Fruit fly (Drosophila melanogaster) whole organism, prepupa: Measurements from ENCODE around the gene CG5883.
A peak's percentile ranks its signal among the peaks of the same experiment; 100 is the strongest.

ENCODE experiments used
- Blimp-1 ChIP-seq: fragments of 200-800 bp; sonication (Bioruptor generic); optimal IDR thresholded peaks from 3 replicates; lab custom pipeline; 2017; ENCODE audit warnings: missing biosample characterization, missing genetic modification characterization, mild to moderate bottlenecking, moderate library complexity, missing genetic modification reagents
- CG10631 ChIP-seq: fragments of 200-800 bp; sonication (Bioruptor generic); optimal IDR thresholded peaks from 2 replicates; lab custom pipeline; 2016; ENCODE audit warnings: missing biosample characterization, missing genetic modification characterization
- CG11294 ChIP-seq: fragments of 200-800 bp; sonication (Bioruptor generic); IDR thresholded peaks from 2 replicates; pipeline ENCODE4 v1.3.6; 2022; ENCODE audit warnings: missing biosample characterization, missing genetic modification characterization
- CG11762 ChIP-seq: fragments of 200-800 bp; sonication (Bioruptor generic); optimal IDR thresholded peaks from 3 replicates; lab custom pipeline; 2016; ENCODE audit warnings: missing biosample characterization, missing genetic modification characterization; ENCODE audit not compliant: insufficient read depth
- CG11902 ChIP-seq: fragments of 200-800 bp; sonication (Bioruptor generic); optimal IDR thresholded peaks from 3 replicates; lab custom pipeline; 2016; ENCODE audit warnings: missing biosample characterization, missing genetic modification characterization
- CG15336 ChIP-seq: fragments of 200-800 bp; sonication (Bioruptor generic); IDR thresholded peaks from 2 replicates; pipeline ENCODE4 v1.3.6; 2022; ENCODE audit warnings: missing biosample characterization, missing genetic modification characterization
- CG1621 ChIP-seq: fragments of 200-800 bp; sonication (Bioruptor generic); optimal IDR thresholded peaks from 3 replicates; lab custom pipeline; 2018; ENCODE audit warnings: missing biosample characterization, mild to moderate bottlenecking, missing genetic modification characterization
- CG16779 ChIP-seq: fragments of 200-800 bp; sonication (Bioruptor generic); optimal IDR thresholded peaks from 3 replicates; lab custom pipeline; 2017; ENCODE audit warnings: missing biosample characterization, mild to moderate bottlenecking, missing genetic modification characterization
- CG3032 ChIP-seq: fragments of 200-800 bp; optimal IDR thresholded peaks from 2 replicates; lab custom pipeline; 2019; ENCODE audit warnings: missing biosample characterization, mild to moderate bottlenecking, missing genetic modification characterization, moderate library complexity
- CG31627 ChIP-seq: fragments of 200-800 bp; sonication (Bioruptor generic); optimal IDR thresholded peaks from 3 replicates; lab custom pipeline; 2016; ENCODE audit warnings: missing biosample characterization, missing genetic modification characterization
- CG32006 ChIP-seq: fragments of 200-800 bp; sonication (Bioruptor generic); optimal IDR thresholded peaks from 3 replicates; lab custom pipeline; 2017; ENCODE audit warnings: missing biosample characterization, mild to moderate bottlenecking, missing genetic modification characterization
- CG34406 ChIP-seq: fragments of 200-800 bp; sonication (Bioruptor generic); optimal IDR thresholded peaks from 3 replicates; lab custom pipeline; 2016; ENCODE audit warnings: missing biosample characterization, missing genetic modification characterization
- CG3919 ChIP-seq: fragments of 200-800 bp; sonication (Bioruptor generic); optimal IDR thresholded peaks from 3 replicates; lab custom pipeline; 2016; ENCODE audit warnings: missing biosample characterization, missing genetic modification characterization
- CG4318 ChIP-seq: fragments of 200-800 bp; sonication (Bioruptor generic); optimal IDR thresholded peaks from 3 replicates; lab custom pipeline; 2017; ENCODE audit warnings: missing biosample characterization, mild to moderate bottlenecking, missing genetic modification characterization
- CG6163 ChIP-seq: fragments of 200-800 bp; sonication (Bioruptor generic); IDR thresholded peaks from 3 replicates; pipeline ENCODE4 v1.3.6; 2022; ENCODE audit warnings: missing biosample characterization, missing genetic modification characterization
- CG6276 ChIP-seq: fragments of 200-800 bp; sonication (Bioruptor generic); optimal IDR thresholded peaks from 2 replicates; lab custom pipeline; 2017; ENCODE audit warnings: missing biosample characterization, mild to moderate bottlenecking, missing genetic modification characterization
- CG6792 ChIP-seq: fragments of 200-800 bp; sonication (Bioruptor generic); optimal IDR thresholded peaks from 3 replicates; lab custom pipeline; 2016; ENCODE audit warnings: missing biosample characterization, missing genetic modification characterization
- CG6808 ChIP-seq: fragments of 200-800 bp; sonication (Bioruptor generic); optimal IDR thresholded peaks from 3 replicates; lab custom pipeline; 2017; ENCODE audit warnings: missing biosample characterization, missing genetic modification characterization, mild to moderate bottlenecking, moderate library complexity, missing genetic modification reagents
- CG8119 ChIP-seq: fragments of 200-800 bp; sonication (Bioruptor generic); IDR thresholded peaks from 3 replicates; pipeline ENCODE4 v1.3.6; 2022; ENCODE audit warnings: missing biosample characterization, missing genetic modification characterization
- CG8319 ChIP-seq: fragments of 200-800 bp; sonication (Bioruptor generic); optimal IDR thresholded peaks from 3 replicates; lab custom pipeline; 2016; ENCODE audit warnings: missing biosample characterization, missing genetic modification characterization
- CG9139 ChIP-seq: fragments of 200-800 bp; sonication (Bioruptor generic); optimal IDR thresholded peaks from 3 replicates; lab custom pipeline; 2017; ENCODE audit warnings: missing biosample characterization, mild to moderate bottlenecking, missing genetic modification characterization
- Eip75B ChIP-seq: fragments of 200-800 bp; sonication (Bioruptor generic); optimal IDR thresholded peaks from 3 replicates; lab custom pipeline; 2016; ENCODE audit warnings: missing biosample characterization, missing genetic modification characterization
- Eip78C ChIP-seq: fragments of 200-800 bp; sonication (Bioruptor generic); peaks from one replicate; lab custom pipeline; 2016; ENCODE audit warnings: missing biosample characterization, missing genetic modification characterization
- Eip93F ChIP-seq: fragments of 200-800 bp; sonication (Bioruptor generic); optimal IDR thresholded peaks from 2 replicates; lab custom pipeline; 2016; ENCODE audit warnings: missing biosample characterization, mild to moderate bottlenecking, missing genetic modification characterization
- Ets21C ChIP-seq: fragments of 200-800 bp; sonication (Bioruptor generic); optimal IDR thresholded peaks from 3 replicates; lab custom pipeline; 2016; ENCODE audit warnings: missing biosample characterization, missing genetic modification characterization
- Ets96B ChIP-seq: fragments of 200-800 bp; optimal IDR thresholded peaks from 2 replicates; lab custom pipeline; 2019; ENCODE audit warnings: missing biosample characterization, mild to moderate bottlenecking, missing genetic modification characterization, moderate library complexity
- Gug ChIP-seq: fragments of 200-800 bp; sonication (Bioruptor generic); IDR thresholded peaks from 2 replicates; pipeline ENCODE4 v1.3.6; 2022; ENCODE audit warnings: missing biosample characterization, missing genetic modification characterization
- Hr38 ChIP-seq: sonication (Bioruptor generic); optimal IDR thresholded peaks from 2 replicates; lab custom pipeline; 2016; ENCODE audit warnings: missing biosample characterization, missing genetic modification characterization
- Hr4 ChIP-seq: fragments of 200-800 bp; sonication (Bioruptor generic); optimal IDR thresholded peaks from 3 replicates; lab custom pipeline; 2016; ENCODE audit warnings: missing biosample characterization, missing genetic modification characterization
- Lpt ChIP-seq: fragments of 200-800 bp; sonication (Bioruptor generic); optimal IDR thresholded peaks from 3 replicates; lab custom pipeline; 2016; ENCODE audit warnings: missing biosample characterization, missing genetic modification characterization
- Met ChIP-seq: fragments of 200-800 bp; sonication (Bioruptor generic); optimal IDR thresholded peaks from 3 replicates; lab custom pipeline; 2016; ENCODE audit warnings: missing biosample characterization, missing genetic modification characterization
- OdsH ChIP-seq: fragments of 200-800 bp; sonication (Bioruptor generic); optimal IDR thresholded peaks from 3 replicates; lab custom pipeline; 2016; ENCODE audit warnings: missing biosample characterization, missing genetic modification characterization
- Smox ChIP-seq: fragments of 200-800 bp; sonication (Bioruptor generic); optimal IDR thresholded peaks from 3 replicates; lab custom pipeline; 2016; ENCODE audit warnings: missing biosample characterization, missing genetic modification characterization
- Sox102F ChIP-seq: fragments of 200-800 bp; sonication (Bioruptor generic); optimal IDR thresholded peaks from 2 replicates; lab custom pipeline; 2016; ENCODE audit warnings: missing biosample characterization, mild to moderate bottlenecking, missing genetic modification characterization
- Sox14 ChIP-seq: fragments of 200-800 bp; sonication (Bioruptor generic); optimal IDR thresholded peaks from 3 replicates; lab custom pipeline; 2016; ENCODE audit warnings: missing biosample characterization, missing genetic modification characterization
- Sox15 ChIP-seq: fragments of 200-800 bp; sonication (Bioruptor generic); optimal IDR thresholded peaks from 3 replicates; lab custom pipeline; 2016; ENCODE audit warnings: missing biosample characterization, missing genetic modification characterization
- acj6 ChIP-seq: fragments of 200-800 bp; sonication (Bioruptor generic); optimal IDR thresholded peaks from 3 replicates; lab custom pipeline; 2016; ENCODE audit warnings: missing biosample characterization, missing genetic modification characterization
- cyc ChIP-seq: fragments of 200-800 bp; sonication (Bioruptor generic); optimal IDR thresholded peaks from 3 replicates; lab custom pipeline; 2016; ENCODE audit warnings: missing biosample characterization, missing genetic modification characterization
- dac ChIP-seq: fragments of 200-800 bp; sonication (Bioruptor generic); optimal IDR thresholded peaks from 2 replicates; lab custom pipeline; 2017; ENCODE audit warnings: missing biosample characterization, mild to moderate bottlenecking, missing genetic modification characterization
- dsx ChIP-seq: fragments of 200-800 bp; optimal IDR thresholded peaks from 3 replicates; lab custom pipeline; 2019; ENCODE audit warnings: missing biosample characterization, mild to moderate bottlenecking, missing genetic modification characterization, moderate library complexity; ENCODE audit not compliant: poor library complexity, severe bottlenecking
- eg ChIP-seq: fragments of 200-800 bp; sonication (Bioruptor generic); IDR thresholded peaks from 3 replicates; pipeline ENCODE4 v1.3.6; 2022; ENCODE audit warnings: missing biosample characterization, missing genetic modification characterization
- esn ChIP-seq: fragments of 200-800 bp; sonication (Bioruptor generic); optimal IDR thresholded peaks from 2 replicates; lab custom pipeline; 2016; ENCODE audit warnings: missing biosample characterization, mild to moderate bottlenecking, missing genetic modification characterization, moderate library complexity
- fd59A ChIP-seq: fragments of 200-800 bp; sonication (Bioruptor generic); optimal IDR thresholded peaks from 2 replicates; lab custom pipeline; 2017; ENCODE audit warnings: missing biosample characterization, mild to moderate bottlenecking, missing genetic modification characterization, missing genetic modification reagents
- fd85E ChIP-seq: fragments of 200-800 bp; sonication (Bioruptor generic); optimal IDR thresholded peaks from 3 replicates; lab custom pipeline; 2016; ENCODE audit warnings: missing biosample characterization, missing genetic modification characterization
- fkh ChIP-seq: fragments of 200-800 bp; sonication (Bioruptor generic); optimal IDR thresholded peaks from 3 replicates; lab custom pipeline; 2017; ENCODE audit warnings: missing biosample characterization, mild to moderate bottlenecking, missing genetic modification characterization, moderate library complexity
- lz ChIP-seq: fragments of 200-800 bp; sonication (Bioruptor generic); optimal IDR thresholded peaks from 3 replicates; lab custom pipeline; 2016; ENCODE audit warnings: missing biosample characterization, missing genetic modification characterization
- pdm3 ChIP-seq: fragments of 200-800 bp; sonication (Bioruptor generic); optimal IDR thresholded peaks from 3 replicates; lab custom pipeline; 2016; ENCODE audit warnings: missing biosample characterization, missing genetic modification characterization
- salr ChIP-seq, 2 experiments: fragments of 200-800 bp; sonication (Bioruptor generic); optimal IDR thresholded peaks; 3 replicates each; lab custom pipeline; 2016 to 2018; ENCODE audit warnings: missing biosample characterization in 2 of 2, missing genetic modification characterization in 2 of 2, mild to moderate bottlenecking in 1 of 2
- spab ChIP-seq: fragments of 200-800 bp; sonication (Bioruptor generic); optimal IDR thresholded peaks from 2 replicates; lab custom pipeline; 2017; ENCODE audit warnings: missing biosample characterization, mild to moderate bottlenecking, missing genetic modification characterization, missing genetic modification reagents
- ss ChIP-seq, 2 experiments: fragments of 200-800 bp; sonication (Bioruptor generic); optimal IDR thresholded peaks; 2 replicates in 1 of 2; 3 replicates in 1 of 2; lab custom pipeline; 2017 to 2018; ENCODE audit warnings: mild to moderate bottlenecking in 2 of 2, missing biosample characterization in 2 of 2, missing genetic modification characterization in 2 of 2, moderate library complexity in 1 of 2
- svp ChIP-seq: fragments of 200-800 bp; sonication (Bioruptor generic); peaks from one replicate; lab custom pipeline; 2016; ENCODE audit warnings: missing biosample characterization, missing genetic modification characterization
- topi ChIP-seq: fragments of 200-800 bp; sonication (Bioruptor generic); optimal IDR thresholded peaks from 3 replicates; lab custom pipeline; 2016; ENCODE audit warnings: missing biosample characterization, missing genetic modification characterization
- vri ChIP-seq: fragments of 200-800 bp; sonication (Bioruptor generic); optimal IDR thresholded peaks from 3 replicates; lab custom pipeline; 2016; ENCODE audit warnings: missing biosample characterization, mild to moderate bottlenecking, missing genetic modification characterization

The CG5883 gene

dm6 chr3L:11896756-11897155 lies 47.9 kb downstream of the CG5883 start:
- TF ChIP-seq CG9139 (GFP tag; lab: Kevin White, UChicago) (no peak), CG16779 (tag; lab: Kevin White, UChicago) (no peak), CG11294 (GFP tag; lab: Robert Waterston, UW) (no peak), CG34406 (GFP tag; lab: Kevin White, UChicago) (no peak), CG4318 (GFP tag; lab: Kevin White, UChicago) (no peak), spab (peak; percentile 18), CG15336 (GFP tag; lab: Robert Waterston, UW) (no peak), CG32006 (peak; percentile 22), Hr4 (no peak), CG6808 (no peak), CG8319 (no peak), Met (GFP tag; lab: Kevin White, UChicago) (peak; percentile 4), vri (GFP tag; lab: Kevin White, UChicago) (no peak), Sox102F (no peak), cyc (GFP tag; lab: Kevin White, UChicago) (peak; percentile 6), fd85E (GFP tag; lab: Kevin White, UChicago) (no peak), pdm3 (GFP tag; lab: Kevin White, UChicago) (no peak), CG31627 (GFP tag; lab: Kevin White, UChicago) (no peak), CG6792 (no peak), Smox (GFP tag; lab: Kevin White, UChicago) (no peak), svp (GFP tag; lab: Kevin White, UChicago) (peak; percentile 58), fd59A (GFP tag; lab: Kevin White, UChicago) (peak; percentile 13), CG11902 (GFP tag; lab: Kevin White, UChicago) (no peak), CG3032 (tag; lab: Kevin White, UChicago) (no peak), Hr38 (GFP tag; lab: Kevin White, UChicago) (no peak), Blimp-1 (GFP tag; lab: Kevin White, UChicago) (no peak), CG6163 (GFP tag; lab: Robert Waterston, UW) (no peak), CG8119 (no peak), CG11762 (GFP tag; lab: Kevin White, UChicago) (no peak), CG1621 (no peak), CG3919 (GFP tag; lab: Kevin White, UChicago) (peak; percentile 23), CG10631 (GFP tag; lab: Kevin White, UChicago) (peak; percentile 11), Gug (no peak), Sox14 (GFP tag; lab: Kevin White, UChicago) (peak; percentile 4), Eip78C (peak; percentile 36), Sox15 (GFP tag; lab: Kevin White, UChicago) (no peak), dac (GFP tag; lab: Kevin White, UChicago) (no peak), Ets21C (GFP tag; lab: Kevin White, UChicago) (no peak), dsx (GFP tag; lab: Kevin White, UChicago) (no peak), ss (GFP tag; optimal IDR thresholded peaks at IDR 0.05; lab: Kevin White, UChicago) (peak in 1 of 2 experiments; percentile 36), Eip75B (GFP tag; lab: Kevin White, UChicago) (peak; percentile 17), fkh (no peak), CG6276 (GFP tag; lab: Kevin White, UChicago) (no peak), salr (GFP tag; optimal IDR thresholded peaks at IDR 0.05; lab: Kevin White, UChicago) (no peak), acj6 (GFP tag; lab: Kevin White, UChicago) (no peak), OdsH (GFP tag; lab: Kevin White, UChicago) (no peak), Lpt (GFP tag; lab: Kevin White, UChicago) (no peak), topi (no peak), esn (GFP tag; lab: Kevin White, UChicago) (no peak), Ets96B (tag; lab: Kevin White, UChicago) (peak; percentile 39), eg (GFP tag; lab: Robert Waterston, UW) (no peak), Eip93F (GFP tag; lab: Kevin White, UChicago) (no peak), lz (GFP tag; lab: Kevin White, UChicago) (no peak)
